Fruit fly (Drosophila melanogaster) whole organism, prepupa: ENCODE measurements around the gene CG17292.

Experiments used
- CG10669 ChIP-seq: fragments of 200-800 bp; sonication (Bioruptor generic); optimal IDR thresholded peaks from 3 replicates; lab custom pipeline; 2018; ENCODE audit warnings: missing biosample characterization, mild to moderate bottlenecking, missing genetic modification characterization, moderate library complexity
- CG11902 ChIP-seq: fragments of 200-800 bp; sonication (Bioruptor generic); optimal IDR thresholded peaks from 3 replicates; lab custom pipeline; 2016; ENCODE audit warnings: missing biosample characterization, missing genetic modification characterization
- CG15336 ChIP-seq: fragments of 200-800 bp; sonication (Bioruptor generic); IDR thresholded peaks from 2 replicates; pipeline ENCODE4 v1.3.6; 2022; ENCODE audit warnings: missing biosample characterization, missing genetic modification characterization
- CG1621 ChIP-seq: fragments of 200-800 bp; sonication (Bioruptor generic); optimal IDR thresholded peaks from 3 replicates; lab custom pipeline; 2018; ENCODE audit warnings: missing biosample characterization, mild to moderate bottlenecking, missing genetic modification characterization
- CG16779 ChIP-seq: fragments of 200-800 bp; sonication (Bioruptor generic); optimal IDR thresholded peaks from 3 replicates; lab custom pipeline; 2017; ENCODE audit warnings: missing biosample characterization, mild to moderate bottlenecking, missing genetic modification characterization
- CG3032 ChIP-seq: fragments of 200-800 bp; optimal IDR thresholded peaks from 2 replicates; lab custom pipeline; 2019; ENCODE audit warnings: missing biosample characterization, mild to moderate bottlenecking, missing genetic modification characterization, moderate library complexity
- CG31627 ChIP-seq: fragments of 200-800 bp; sonication (Bioruptor generic); optimal IDR thresholded peaks from 3 replicates; lab custom pipeline; 2016; ENCODE audit warnings: missing biosample characterization, missing genetic modification characterization
- CG32006 ChIP-seq: fragments of 200-800 bp; sonication (Bioruptor generic); optimal IDR thresholded peaks from 3 replicates; lab custom pipeline; 2017; ENCODE audit warnings: missing biosample characterization, mild to moderate bottlenecking, missing genetic modification characterization
- CG34406 ChIP-seq: fragments of 200-800 bp; sonication (Bioruptor generic); optimal IDR thresholded peaks from 3 replicates; lab custom pipeline; 2016; ENCODE audit warnings: missing biosample characterization, missing genetic modification characterization
- CG3919 ChIP-seq: fragments of 200-800 bp; sonication (Bioruptor generic); optimal IDR thresholded peaks from 3 replicates; lab custom pipeline; 2016; ENCODE audit warnings: missing biosample characterization, missing genetic modification characterization
- CG4318 ChIP-seq: fragments of 200-800 bp; sonication (Bioruptor generic); optimal IDR thresholded peaks from 3 replicates; lab custom pipeline; 2017; ENCODE audit warnings: missing biosample characterization, mild to moderate bottlenecking, missing genetic modification characterization
- CG6163 ChIP-seq: fragments of 200-800 bp; sonication (Bioruptor generic); IDR thresholded peaks from 3 replicates; pipeline ENCODE4 v1.3.6; 2022; ENCODE audit warnings: missing biosample characterization, missing genetic modification characterization
- CG6276 ChIP-seq: fragments of 200-800 bp; sonication (Bioruptor generic); optimal IDR thresholded peaks from 2 replicates; lab custom pipeline; 2017; ENCODE audit warnings: missing biosample characterization, mild to moderate bottlenecking, missing genetic modification characterization
- CG6792 ChIP-seq: fragments of 200-800 bp; sonication (Bioruptor generic); optimal IDR thresholded peaks from 3 replicates; lab custom pipeline; 2016; ENCODE audit warnings: missing biosample characterization, missing genetic modification characterization
- CG6808 ChIP-seq: fragments of 200-800 bp; sonication (Bioruptor generic); optimal IDR thresholded peaks from 3 replicates; lab custom pipeline; 2017; ENCODE audit warnings: missing biosample characterization, missing genetic modification characterization, mild to moderate bottlenecking, moderate library complexity, missing genetic modification reagents
- CG8119 ChIP-seq: fragments of 200-800 bp; sonication (Bioruptor generic); IDR thresholded peaks from 3 replicates; pipeline ENCODE4 v1.3.6; 2022; ENCODE audit warnings: missing biosample characterization, missing genetic modification characterization
- CG8319 ChIP-seq: fragments of 200-800 bp; sonication (Bioruptor generic); optimal IDR thresholded peaks from 3 replicates; lab custom pipeline; 2016; ENCODE audit warnings: missing biosample characterization, missing genetic modification characterization
- CG8632 ChIP-seq: fragments of 200-800 bp; sonication (Bioruptor generic); optimal IDR thresholded peaks from 3 replicates; lab custom pipeline; 2016; ENCODE audit warnings: missing biosample characterization, missing genetic modification characterization
- CG9139 ChIP-seq: fragments of 200-800 bp; sonication (Bioruptor generic); optimal IDR thresholded peaks from 3 replicates; lab custom pipeline; 2017; ENCODE audit warnings: missing biosample characterization, mild to moderate bottlenecking, missing genetic modification characterization
- Eip75B ChIP-seq: fragments of 200-800 bp; sonication (Bioruptor generic); optimal IDR thresholded peaks from 3 replicates; lab custom pipeline; 2016; ENCODE audit warnings: missing biosample characterization, missing genetic modification characterization
- Eip78C ChIP-seq: fragments of 200-800 bp; sonication (Bioruptor generic); peaks from one replicate; lab custom pipeline; 2016; ENCODE audit warnings: missing biosample characterization, missing genetic modification characterization
- Eip93F ChIP-seq: fragments of 200-800 bp; sonication (Bioruptor generic); optimal IDR thresholded peaks from 2 replicates; lab custom pipeline; 2016; ENCODE audit warnings: missing biosample characterization, mild to moderate bottlenecking, missing genetic modification characterization
- Ets21C ChIP-seq: fragments of 200-800 bp; sonication (Bioruptor generic); optimal IDR thresholded peaks from 3 replicates; lab custom pipeline; 2016; ENCODE audit warnings: missing biosample characterization, missing genetic modification characterization
- Ets96B ChIP-seq: fragments of 200-800 bp; optimal IDR thresholded peaks from 2 replicates; lab custom pipeline; 2019; ENCODE audit warnings: missing biosample characterization, mild to moderate bottlenecking, missing genetic modification characterization, moderate library complexity
- Gug ChIP-seq: fragments of 200-800 bp; sonication (Bioruptor generic); IDR thresholded peaks from 2 replicates; pipeline ENCODE4 v1.3.6; 2022; ENCODE audit warnings: missing biosample characterization, missing genetic modification characterization
- Hr38 ChIP-seq: sonication (Bioruptor generic); optimal IDR thresholded peaks from 2 replicates; lab custom pipeline; 2016; ENCODE audit warnings: missing biosample characterization, missing genetic modification characterization
- Hr39 ChIP-seq: fragments of 200-800 bp; sonication (Bioruptor generic); optimal IDR thresholded peaks from 2 replicates; lab custom pipeline; 2016; ENCODE audit warnings: missing biosample characterization, missing genetic modification characterization
- Hr4 ChIP-seq: fragments of 200-800 bp; sonication (Bioruptor generic); optimal IDR thresholded peaks from 3 replicates; lab custom pipeline; 2016; ENCODE audit warnings: missing biosample characterization, missing genetic modification characterization
- Lpt ChIP-seq: fragments of 200-800 bp; sonication (Bioruptor generic); optimal IDR thresholded peaks from 3 replicates; lab custom pipeline; 2016; ENCODE audit warnings: missing biosample characterization, missing genetic modification characterization
- Met ChIP-seq: fragments of 200-800 bp; sonication (Bioruptor generic); optimal IDR thresholded peaks from 3 replicates; lab custom pipeline; 2016; ENCODE audit warnings: missing biosample characterization, missing genetic modification characterization
- OdsH ChIP-seq: fragments of 200-800 bp; sonication (Bioruptor generic); optimal IDR thresholded peaks from 3 replicates; lab custom pipeline; 2016; ENCODE audit warnings: missing biosample characterization, missing genetic modification characterization
- Smox ChIP-seq: fragments of 200-800 bp; sonication (Bioruptor generic); optimal IDR thresholded peaks from 3 replicates; lab custom pipeline; 2016; ENCODE audit warnings: missing biosample characterization, missing genetic modification characterization
- Sox102F ChIP-seq: fragments of 200-800 bp; sonication (Bioruptor generic); optimal IDR thresholded peaks from 2 replicates; lab custom pipeline; 2016; ENCODE audit warnings: missing biosample characterization, mild to moderate bottlenecking, missing genetic modification characterization
- Sox14 ChIP-seq: fragments of 200-800 bp; sonication (Bioruptor generic); optimal IDR thresholded peaks from 3 replicates; lab custom pipeline; 2016; ENCODE audit warnings: missing biosample characterization, missing genetic modification characterization
- Sox15 ChIP-seq: fragments of 200-800 bp; sonication (Bioruptor generic); optimal IDR thresholded peaks from 3 replicates; lab custom pipeline; 2016; ENCODE audit warnings: missing biosample characterization, missing genetic modification characterization
- achi ChIP-seq: fragments of 200-800 bp; sonication (Bioruptor generic); optimal IDR thresholded peaks from 3 replicates; lab custom pipeline; 2016; ENCODE audit warnings: missing biosample characterization, missing genetic modification characterization
- dac ChIP-seq: fragments of 200-800 bp; sonication (Bioruptor generic); optimal IDR thresholded peaks from 2 replicates; lab custom pipeline; 2017; ENCODE audit warnings: missing biosample characterization, mild to moderate bottlenecking, missing genetic modification characterization
- dsx ChIP-seq: fragments of 200-800 bp; optimal IDR thresholded peaks from 3 replicates; lab custom pipeline; 2019; ENCODE audit warnings: missing biosample characterization, mild to moderate bottlenecking, missing genetic modification characterization, moderate library complexity; ENCODE audit not compliant: poor library complexity, severe bottlenecking
- esn ChIP-seq: fragments of 200-800 bp; sonication (Bioruptor generic); optimal IDR thresholded peaks from 2 replicates; lab custom pipeline; 2016; ENCODE audit warnings: missing biosample characterization, mild to moderate bottlenecking, missing genetic modification characterization, moderate library complexity
- fd85E ChIP-seq: fragments of 200-800 bp; sonication (Bioruptor generic); optimal IDR thresholded peaks from 3 replicates; lab custom pipeline; 2016; ENCODE audit warnings: missing biosample characterization, missing genetic modification characterization
- lz ChIP-seq: fragments of 200-800 bp; sonication (Bioruptor generic); optimal IDR thresholded peaks from 3 replicates; lab custom pipeline; 2016; ENCODE audit warnings: missing biosample characterization, missing genetic modification characterization
- pdm3 ChIP-seq: fragments of 200-800 bp; sonication (Bioruptor generic); optimal IDR thresholded peaks from 3 replicates; lab custom pipeline; 2016; ENCODE audit warnings: missing biosample characterization, missing genetic modification characterization
- salr ChIP-seq, 2 experiments: fragments of 200-800 bp; sonication (Bioruptor generic); optimal IDR thresholded peaks; 3 replicates each; lab custom pipeline; 2016 to 2018; ENCODE audit warnings: missing biosample characterization in 2 of 2, missing genetic modification characterization in 2 of 2, mild to moderate bottlenecking in 1 of 2
- spab ChIP-seq: fragments of 200-800 bp; sonication (Bioruptor generic); optimal IDR thresholded peaks from 2 replicates; lab custom pipeline; 2017; ENCODE audit warnings: missing biosample characterization, mild to moderate bottlenecking, missing genetic modification characterization, missing genetic modification reagents
- ss ChIP-seq, 2 experiments: fragments of 200-800 bp; sonication (Bioruptor generic); optimal IDR thresholded peaks; 2 replicates in 1 of 2; 3 replicates in 1 of 2; lab custom pipeline; 2017 to 2018; ENCODE audit warnings: mild to moderate bottlenecking in 2 of 2, missing biosample characterization in 2 of 2, missing genetic modification characterization in 2 of 2, moderate library complexity in 1 of 2
- topi ChIP-seq: fragments of 200-800 bp; sonication (Bioruptor generic); optimal IDR thresholded peaks from 3 replicates; lab custom pipeline; 2016; ENCODE audit warnings: missing biosample characterization, missing genetic modification characterization
- vri ChIP-seq: fragments of 200-800 bp; sonication (Bioruptor generic); optimal IDR thresholded peaks from 3 replicates; lab custom pipeline; 2016; ENCODE audit warnings: missing biosample characterization, mild to moderate bottlenecking, missing genetic modification characterization

CG17292 gene

dm6 chr2L:8421717-8422116 is 51.5 kb downstream of the CG17292 start:
- TF ChIP-seq CG6792 (GFP tag; lab: Kevin White, UChicago): no peak
- TF ChIP-seq CG8119 (GFP tag; lab: Robert Waterston, UW): no peak
- TF ChIP-seq Smox (GFP tag; lab: Kevin White, UChicago): no peak

dm6 chr2L:8423047-8423446 is 52.8 kb downstream of the CG17292 start:
- TF ChIP-seq ss (GFP tag; optimal IDR thresholded peaks at IDR 0.05; lab: Kevin White, UChicago): no peak
- no peak for TF ChIP-seq Eip93F (GFP tag; lab: Kevin White, UChicago)
- peak; percentile 46 for TF ChIP-seq dsx (GFP tag; lab: Kevin White, UChicago)
- TF ChIP-seq Eip78C (GFP tag; lab: Kevin White, UChicago): peak; percentile 49

- TF ChIP-seq spab (GFP tag; lab: Kevin White, UChicago) (no peak), CG15336 (GFP tag; lab: Robert Waterston, UW) (no peak), CG32006 (GFP tag; lab: Kevin White, UChicago) (no peak), CG9139 (GFP tag; lab: Kevin White, UChicago) (no peak), CG6808 (GFP tag; lab: Kevin White, UChicago) (peak; percentile 58), Eip78C (GFP tag; lab: Kevin White, UChicago) (peak; percentile 54), CG34406 (GFP tag; lab: Kevin White, UChicago) (no peak), fd85E (GFP tag; lab: Kevin White, UChicago) (no peak), Sox14 (no peak), CG6276 (no peak), CG31627 (GFP tag; lab: Kevin White, UChicago) (no peak), Hr38 (GFP tag; lab: Kevin White, UChicago) (no peak), CG3032 (tag; lab: Kevin White, UChicago) (no peak), achi (GFP tag; lab: Kevin White, UChicago) (no peak), Gug (no peak), CG3919 (GFP tag; lab: Kevin White, UChicago) (peak; percentile 7), OdsH (no peak), vri (GFP tag; lab: Kevin White, UChicago) (no peak), Sox102F (GFP tag; lab: Kevin White, UChicago) (peak; percentile 57), CG4318 (GFP tag; lab: Kevin White, UChicago) (no peak), Lpt (no peak), CG16779 (tag; lab: Kevin White, UChicago) (no peak), pdm3 (GFP tag; lab: Kevin White, UChicago) (no peak), dac (GFP tag; lab: Kevin White, UChicago) (no peak), CG8119 (GFP tag; lab: Robert Waterston, UW) (no peak), topi (GFP tag; lab: Kevin White, UChicago) (no peak), CG11902 (GFP tag; lab: Kevin White, UChicago) (no peak), Ets96B (tag; lab: Kevin White, UChicago) (peak; percentile 20), lz (GFP tag; lab: Kevin White, UChicago) (no peak), Eip93F (GFP tag; lab: Kevin White, UChicago) (no peak), Eip75B (GFP tag; lab: Kevin White, UChicago) (no peak), esn (GFP tag; lab: Kevin White, UChicago) (peak; percentile 35), salr (GFP tag; optimal IDR thresholded peaks at IDR 0.05; lab: Kevin White, UChicago) (no peak), CG8319 (GFP tag; lab: Kevin White, UChicago) (no peak), CG8632 (GFP tag; lab: Kevin White, UChicago) (no peak), Ets21C (GFP tag; lab: Kevin White, UChicago) (no peak), Met (GFP tag; lab: Kevin White, UChicago) (peak; percentile 40), CG10669 (GFP tag; lab: Kevin White, UChicago) (peak; percentile 36), CG6792 (GFP tag; lab: Kevin White, UChicago) (no peak), Hr4 (peak; percentile 3), CG1621 (tag; lab: Kevin White, UChicago) (no peak), CG6163 (no peak), dsx (GFP tag; lab: Kevin White, UChicago) (no peak), Sox15 (GFP tag; lab: Kevin White, UChicago) (no peak), Hr39 (GFP tag; lab: Kevin White, UChicago) (no peak)
These were observed 53.3 kb downstream of the CG17292 start for dm6 chr2L:8423460-8424089.
